Fruit fly (Drosophila melanogaster): Measurements from ENCODE around the gene Tsp.

Tsp gene

dm6 chr2L:6648163-6648628 lies 60.7 kb downstream of the Tsp start (continued):
- TF ChIP-seq crc (GFP tag; optimal IDR thresholded peaks at IDR 0.05) (peak; percentile 80), CG16815 (GFP tag; optimal IDR thresholded peaks at IDR 0.05) (peak; percentile 92), CG7372 (GFP tag; IDR thresholded peaks at IDR 0.05) (peak; percentile 91), sisA (GFP tag; IDR thresholded peaks at IDR 0.05) (peak; percentile 88), yki (optimal IDR thresholded peaks at IDR 0.05) (no peak), odd (GFP tag; optimal IDR thresholded peaks at IDR 0.05) (peak; percentile 94), Dip3 (GFP tag; optimal IDR thresholded peaks at IDR 0.05) (peak; percentile 94), dmrt99B (tag; optimal IDR thresholded peaks at IDR 0.05) (peak; percentile 96), Sox100B (GFP tag; optimal IDR thresholded peaks at IDR 0.05) (peak; percentile 95), Lpt (GFP tag; optimal IDR thresholded peaks at IDR 0.05) (no peak), Stat92E (GFP tag; optimal IDR thresholded peaks at IDR 0.05) (no peak), CG13624 (GFP tag; optimal IDR thresholded peaks at IDR 0.05) (peak; percentile 90), CG6175 (GFP tag; IDR thresholded peaks at IDR 0.05) (peak; percentile 74; the same call in 2 of the 3 replicates), org-1 (GFP tag; optimal IDR thresholded peaks at IDR 0.05) (peak; percentile 94), H15 (GFP tag; IDR thresholded peaks at IDR 0.05) (peak; percentile 89), Adf1 (GFP tag; IDR thresholded peaks at IDR 0.05) (peak; percentile 61), CG14014 (GFP tag; IDR thresholded peaks at IDR 0.05) (peak; percentile 93), CG10209 (GFP tag; optimal IDR thresholded peaks at IDR 0.05) (peak; percentile 96), CG3726 (GFP tag; IDR thresholded peaks at IDR 0.05) (peak; percentile 90), C15 (GFP tag; IDR thresholded peaks at IDR 0.05) (peak; percentile 78; the same call in 2 of the 3 replicates), inv (GFP tag; IDR thresholded peaks at IDR 0.05; ENCODE audit: partially characterized antibody) (no peak), her (GFP tag; optimal IDR thresholded peaks at IDR 0.05) (peak; percentile 81), CG1529 (GFP tag; optimal IDR thresholded peaks at IDR 0.05) (peak; percentile 89), CG2875 (GFP tag; optimal IDR thresholded peaks at IDR 0.05) (peak; percentile 85), CG3847 (GFP tag; IDR thresholded peaks at IDR 0.05) (peak; percentile 94), CG17359 (tag; optimal IDR thresholded peaks at IDR 0.05) (peak; percentile 95), CG14860 (GFP tag; IDR thresholded peaks at IDR 0.05; ENCODE audit: partially characterized antibody) (no peak), zf30C (GFP tag; optimal IDR thresholded peaks at IDR 0.05) (peak; percentile 50), CG4328 (GFP tag; optimal IDR thresholded peaks at IDR 0.05) (peak; percentile 96), MESR4 (GFP tag; optimal IDR thresholded peaks at IDR 0.05) (peak; percentile 3), Antp (GFP tag; optimal IDR thresholded peaks at IDR 0.05) (peak; percentile 86), z (GFP tag; IDR thresholded peaks at IDR 0.05) (no peak), Dll (GFP tag; IDR thresholded peaks at IDR 0.05; ENCODE audit: partially characterized antibody) (no peak; the same call in 3 of the 4 replicates), Trl (optimal IDR thresholded peaks at IDR 0.05) (peak; percentile 52 to 74), Trl (GFP tag; optimal IDR thresholded peaks at IDR 0.05) (peak; percentile 93), Med (GFP tag) (peak; percentile 99), Rx (GFP tag; IDR thresholded peaks at IDR 0.05) (peak; percentile 80), toy (GFP tag; IDR thresholded peaks at IDR 0.05) (peak; percentile 83), lmd (GFP tag; IDR thresholded peaks at IDR 0.05) (peak; percentile 92), Nf-YA (GFP tag; IDR thresholded peaks at IDR 0.05) (peak; percentile 65), ham (GFP tag; IDR thresholded peaks at IDR 0.05) (peak; percentile 67; the same call in 1 of the 2 replicates), CG8388 (GFP tag; optimal IDR thresholded peaks at IDR 0.05) (peak; percentile 93), Doc3 (GFP tag; IDR thresholded peaks at IDR 0.05; ENCODE audit: partially characterized antibody) (no peak), gce (GFP tag; IDR thresholded peaks at IDR 0.05) (peak; percentile 82), CG8924 (tag; optimal IDR thresholded peaks at IDR 0.05) (peak; percentile 96), GATAe (GFP tag; conservative IDR thresholded peaks at IDR 0.05) (peak; percentile 86), slou (GFP tag; optimal IDR thresholded peaks at IDR 0.05) (peak; percentile 91), Gug (GFP tag; IDR thresholded peaks at IDR 0.05) (peak; percentile 81; the same call in 3 of the 4 replicates), Six4 (GFP tag; optimal IDR thresholded peaks at IDR 0.05) (peak; percentile 93), nerfin-2 (GFP tag; IDR thresholded peaks at IDR 0.05; ENCODE audit: partially characterized antibody) (no peak), sens (GFP tag) (peak; percentile 99), jigr1 (GFP tag; IDR thresholded peaks at IDR 0.05) (peak; percentile 82)
